Worm (Caenorhabditis elegans) whole organism, young adult: ENCODE results near the gene ugt-66.

Experiments
- B0261.1 ChIP-seq: sonication (generic microtip); optimal IDR thresholded peaks from 2 replicates; lab custom pipeline; 2016; ENCODE audit warnings: mild to moderate bottlenecking, missing genetic modification characterization, moderate library complexity, missing compliant biosample characterization
- D2030.7 ChIP-seq: fragments of 200-800 bp; sonication (Bioruptor generic); IDR thresholded peaks from 2 replicates; pipeline ENCODE4 v1.3.6; 2022; ENCODE audit warnings: missing genetic modification reagents, missing genetic modification characterization, missing compliant biosample characterization
- F10E7.11 ChIP-seq: sonication (generic microtip); optimal IDR thresholded peaks from 2 replicates; lab custom pipeline; 2017; ENCODE audit warnings: mild to moderate bottlenecking, missing genetic modification characterization, moderate library complexity, missing compliant biosample characterization
- F22D6.2 ChIP-seq: sonication (generic microtip); optimal IDR thresholded peaks from 2 replicates; lab custom pipeline; 2016; ENCODE audit warnings: mild to moderate bottlenecking, missing genetic modification characterization, missing compliant biosample characterization
- F33H1.4 ChIP-seq: fragments of 200-800 bp; sonication (Bioruptor generic); IDR thresholded peaks from 2 replicates; pipeline ENCODE4 v1.3.6; 2022; ENCODE audit warnings: missing genetic modification reagents, missing genetic modification characterization, missing compliant biosample characterization
- F57A8.1 ChIP-seq: fragments of 200-800 bp; sonication (Bioruptor generic); optimal IDR thresholded peaks from 2 replicates; lab custom pipeline; 2018; ENCODE audit warnings: mild to moderate bottlenecking, missing genetic modification characterization, moderate library complexity, missing compliant biosample characterization
- K12H6.12 ChIP-seq: fragments of 200-800 bp; sonication (Bioruptor generic); optimal IDR thresholded peaks from 2 replicates; lab custom pipeline; 2018; ENCODE audit warnings: mild to moderate bottlenecking, missing genetic modification characterization, missing compliant biosample characterization
- T26A5.8 ChIP-seq: sonication (generic microtip); optimal IDR thresholded peaks from 2 replicates; lab custom pipeline; 2016; ENCODE audit warnings: missing genetic modification characterization, missing compliant biosample characterization
- Y53F4B.3 ChIP-seq: fragments of 200-800 bp; sonication (Bioruptor generic); IDR thresholded peaks from 2 replicates; pipeline ENCODE4 v1.3.6; 2022; ENCODE audit warnings: missing genetic modification reagents, missing genetic modification characterization, missing compliant biosample characterization
- Y79H2A.3 ChIP-seq: fragments of 200-800 bp; sonication (Bioruptor generic); conservative IDR thresholded peaks from 2 replicates; pipeline ENCODE4 v1.3.6; 2022; ENCODE audit warnings: missing genetic modification reagents, missing genetic modification characterization, missing compliant biosample characterization
- Y95B8A.8 ChIP-seq: fragments of 200-800 bp; sonication (Bioruptor generic); IDR thresholded peaks from 2 replicates; pipeline ENCODE4 v1.3.6; 2022; ENCODE audit warnings: missing genetic modification reagents, missing genetic modification characterization, missing compliant biosample characterization
- ama-1 ChIP-seq, 3 experiments: fragments of 150-350 bp in 1 of 3; sonication (generic microtip) in 2 of 3; optimal IDR thresholded peaks; 2 replicates each; lab custom pipeline; 2014 to 2018; ENCODE audit warnings: missing biosample characterization in 2 of 3, missing genetic modification characterization in 2 of 3, missing genetic modification reagents in 2 of 3
- aptf-3 ChIP-seq: fragments of 200-800 bp; sonication (Bioruptor generic); IDR thresholded peaks from 2 replicates; pipeline ENCODE4 v1.3.6; 2022; ENCODE audit warnings: missing genetic modification characterization, missing compliant biosample characterization
- attf-5 ChIP-seq: fragments of 200-800 bp; sonication (Bioruptor generic); optimal IDR thresholded peaks from 2 replicates; lab custom pipeline; 2018; ENCODE audit warnings: mild to moderate bottlenecking, missing genetic modification characterization, missing compliant biosample characterization
- bed-2 ChIP-seq: fragments of 200-800 bp; sonication (Bioruptor generic); IDR thresholded peaks from 2 replicates; pipeline ENCODE4 v1.3.6; 2022; ENCODE audit warnings: missing genetic modification reagents, missing genetic modification characterization, missing compliant biosample characterization
- ccch-3 ChIP-seq: fragments of 200-800 bp; sonication (Bioruptor generic); optimal IDR thresholded peaks from 2 replicates; lab custom pipeline; 2018; ENCODE audit warnings: mild to moderate bottlenecking, missing genetic modification characterization, missing compliant biosample characterization
- ceh-100 ChIP-seq: fragments of 200-800 bp; sonication (Bioruptor generic); IDR thresholded peaks from 2 replicates; pipeline ENCODE4 v1.3.6; 2022; ENCODE audit warnings: missing genetic modification reagents, missing genetic modification characterization, missing compliant biosample characterization
- ceh-27 ChIP-seq: fragments of 200-800 bp; sonication (Bioruptor generic); optimal IDR thresholded peaks from 2 replicates; lab custom pipeline; 2018; ENCODE audit warnings: mild to moderate bottlenecking, missing genetic modification characterization, moderate library complexity, missing compliant biosample characterization
- ceh-58 ChIP-seq: fragments of 200-800 bp; sonication (Bioruptor generic); IDR thresholded peaks from 2 replicates; pipeline ENCODE4 v1.3.6; 2022; ENCODE audit warnings: missing genetic modification characterization, missing compliant biosample characterization
- dox-1 ChIP-seq: fragments of 200-800 bp; sonication (Bioruptor generic); IDR thresholded peaks from 2 replicates; pipeline ENCODE4 v1.3.6; 2022; ENCODE audit warnings: missing genetic modification reagents, missing genetic modification characterization, missing compliant biosample characterization
- dpff-1 ChIP-seq: sonication (generic microtip); optimal IDR thresholded peaks from 2 replicates; lab custom pipeline; 2017; ENCODE audit warnings: mild to moderate bottlenecking, missing genetic modification characterization, missing compliant biosample characterization
- ekl-4 ChIP-seq: fragments of 200-800 bp; sonication (Bioruptor generic); IDR thresholded peaks from 2 replicates; pipeline ENCODE4 v1.3.6; 2022; ENCODE audit warnings: missing genetic modification reagents, missing genetic modification characterization, missing compliant biosample characterization
- hlh-26 ChIP-seq: fragments of 200-800 bp; sonication (Bioruptor generic); conservative IDR thresholded peaks from 2 replicates; pipeline ENCODE4 v1.3.6; 2022; ENCODE audit warnings: missing genetic modification reagents, missing genetic modification characterization, missing compliant biosample characterization
- hmg-1.2 ChIP-seq: fragments of 200-800 bp; sonication (Bioruptor generic); IDR thresholded peaks from 2 replicates; pipeline ENCODE4 v1.3.6; 2022; ENCODE audit warnings: missing genetic modification reagents, missing genetic modification characterization, missing compliant biosample characterization
- let-526 ChIP-seq: fragments of 200-800 bp; sonication (Bioruptor generic); IDR thresholded peaks from 2 replicates; pipeline ENCODE4 v1.3.6; 2022; ENCODE audit warnings: missing genetic modification reagents, missing genetic modification characterization, missing compliant biosample characterization
- lin-40 ChIP-seq: sonication (generic microtip); optimal IDR thresholded peaks from 2 replicates; lab custom pipeline; 2016; ENCODE audit warnings: missing genetic modification characterization, mild to moderate bottlenecking, missing compliant biosample characterization, missing genotype, missing genetic modification reagents
- lsl-1 ChIP-seq: fragments of 200-800 bp; sonication (Bioruptor generic); optimal IDR thresholded peaks from 2 replicates; lab custom pipeline; 2018; ENCODE audit warnings: mild to moderate bottlenecking, missing genetic modification characterization, moderate library complexity, missing compliant biosample characterization
- mcd-1 ChIP-seq: fragments of 200-800 bp; sonication (Bioruptor generic); IDR thresholded peaks from 2 replicates; pipeline ENCODE4 v1.3.6; 2022; ENCODE audit warnings: missing genetic modification reagents, missing genetic modification characterization, missing compliant biosample characterization
- mes-4 ChIP-seq: sonication (generic microtip); optimal IDR thresholded peaks from 2 replicates; lab custom pipeline; 2016; ENCODE audit warnings: missing genotype, missing genetic modification characterization, missing compliant biosample characterization
- nhr-120 ChIP-seq: fragments of 200-800 bp; sonication (Bioruptor generic); IDR thresholded peaks from 2 replicates; pipeline ENCODE4 v1.3.6; 2022; ENCODE audit warnings: missing genetic modification characterization, missing compliant biosample characterization
- nhr-27 ChIP-seq: fragments of 200-800 bp; sonication (Bioruptor generic); optimal IDR thresholded peaks from 2 replicates; lab custom pipeline; 2018; ENCODE audit warnings: mild to moderate bottlenecking, missing genetic modification characterization, moderate library complexity, missing compliant biosample characterization
- pha-4 ChIP-seq: fragments of 150-350 bp; sonication (generic microtip); optimal IDR thresholded peaks from 2 replicates; lab custom pipeline; 2014; ENCODE audit warnings: missing biosample characterization, missing genetic modification reagents, missing genetic modification characterization
- rcor-1 ChIP-seq: fragments of 200-800 bp; sonication (Bioruptor generic); IDR thresholded peaks from 2 replicates; pipeline ENCODE4 v1.3.6; 2022; ENCODE audit warnings: missing genetic modification reagents, missing genetic modification characterization, missing compliant biosample characterization
- repo-1 ChIP-seq: sonication (generic microtip); optimal IDR thresholded peaks from 2 replicates; lab custom pipeline; 2017; ENCODE audit warnings: mild to moderate bottlenecking, missing genetic modification characterization, missing compliant biosample characterization
- sea-2 ChIP-seq: fragments of 200-800 bp; sonication (Bioruptor generic); IDR thresholded peaks from 2 replicates; pipeline ENCODE4 v1.3.6; 2022; ENCODE audit warnings: missing genetic modification characterization, missing compliant biosample characterization
- snpc-1.1 ChIP-seq: sonication (generic microtip); optimal IDR thresholded peaks from 2 replicates; lab custom pipeline; 2017; ENCODE audit warnings: missing genetic modification characterization, mild to moderate bottlenecking, missing compliant biosample characterization, antibody characterized with exemption, moderate library complexity, missing genotype, missing genetic modification reagents; ENCODE audit not compliant: insufficient read depth
- sptf-2 ChIP-seq: fragments of 200-800 bp; sonication (Bioruptor generic); optimal IDR thresholded peaks from 2 replicates; lab custom pipeline; 2018; ENCODE audit warnings: mild to moderate bottlenecking, missing genetic modification characterization, missing compliant biosample characterization
- zfh-2 ChIP-seq: fragments of 200-800 bp; sonication (Bioruptor generic); conservative IDR thresholded peaks from 2 replicates; pipeline ENCODE4 v1.3.6; 2022; ENCODE audit warnings: missing genetic modification reagents, missing genetic modification characterization, missing compliant biosample characterization

The ugt-66 gene

DNA sequence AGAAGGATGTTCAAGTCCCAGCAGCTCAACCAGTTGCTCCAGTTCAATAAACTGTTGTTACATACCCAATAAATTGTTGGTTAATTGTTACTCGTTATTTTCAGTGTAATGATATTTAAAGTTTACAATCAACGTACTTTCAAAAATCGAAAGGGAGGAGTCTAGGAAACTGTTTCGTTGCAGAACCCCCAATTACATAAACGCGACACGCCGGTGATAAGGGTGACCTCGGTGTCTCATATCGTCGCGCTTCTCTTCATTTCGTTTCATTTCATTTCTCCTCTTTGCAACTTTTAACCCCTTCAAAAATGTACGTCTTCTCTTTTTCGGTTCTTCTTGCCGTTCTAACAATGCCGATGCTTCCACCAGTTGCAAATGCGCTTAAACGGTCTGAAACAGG is 13.5 kb upstream of the ugt-66 start, which contains the start of gene C23G10.2 (continued):
- TF ChIP-seq dox-1 (peak; percentile 31; the same call in 1 of the 2 replicates), dpff-1 (tag; lab: Kevin White, UChicago) (no peak), ccch-3 (no peak), repo-1 (tag; lab: Kevin White, UChicago) (peak; percentile 16), ceh-58 (GFP tag; lab: Robert Waterston, UW) (no peak), hmg-1.2 (GFP tag; lab: Robert Waterston, UW) (peak; percentile 30; the same call in 1 of the 2 replicates), hlh-26 (GFP tag; lab: Robert Waterston, UW) (no peak), ceh-27 (GFP tag; lab: Kevin White, UChicago) (no peak), F57A8.1 (no peak), F10E7.11 (tag; lab: Kevin White, UChicago) (no peak), B0261.1 (tag; lab: Kevin White, UChicago) (no peak), nhr-27 (no peak), Y79H2A.3 (GFP tag; lab: Robert Waterston, UW) (no peak), F22D6.2 (tag; lab: Kevin White, UChicago) (no peak), lsl-1 (GFP tag; lab: Kevin White, UChicago) (peak; percentile 1), D2030.7 (GFP tag; lab: Robert Waterston, UW) (no peak; the same call in 1 of the 2 replicates), T26A5.8 (no peak), Y53F4B.3 (GFP tag; lab: Robert Waterston, UW) (no peak), ekl-4 (GFP tag; lab: Robert Waterston, UW) (peak; percentile 70; the same call in 1 of the 2 replicates), Y95B8A.8 (GFP tag; lab: Robert Waterston, UW) (0 out of 2 replicates have a peak, but pooled peaks have one; percentile 31), sea-2 (GFP tag; lab: Robert Waterston, UW) (no peak), aptf-3 (no peak), K12H6.12 (tag; lab: Kevin White, UChicago) (no peak), ceh-100 (peak; percentile 27; the same call in 1 of the 2 replicates), pha-4 (no peak), snpc-1.1 (tag; lab: Kevin White, UChicago) (peak; percentile 65), sptf-2 (GFP tag; lab: Kevin White, UChicago) (no peak), mcd-1 (no peak), lin-40 (tag; lab: Kevin White, UChicago) (no peak), bed-2 (no peak), nhr-120 (GFP tag; lab: Robert Waterston, UW) (no peak), rcor-1 (peak; percentile 62), ama-1 (optimal IDR thresholded peaks at IDR 0.05; lab: Kevin White, UChicago) (no peak), ama-1 (GFP tag; optimal IDR thresholded peaks at IDR 0.05; lab: Kevin White, UChicago) (peak in 1 of 2 experiments; percentile 75), let-526 (no peak), mes-4 (tag; lab: Kevin White, UChicago) (no peak), F33H1.4 (GFP tag; lab: Robert Waterston, UW) (peak; percentile 32), attf-5 (GFP tag; lab: Kevin White, UChicago) (no peak), zfh-2 (GFP tag; lab: Robert Waterston, UW) (0 out of 2 replicates have a peak, but pooled peaks have one; percentile 7)
- TF ChIP-seq, all 124 proteins: peak for 34

DNA sequence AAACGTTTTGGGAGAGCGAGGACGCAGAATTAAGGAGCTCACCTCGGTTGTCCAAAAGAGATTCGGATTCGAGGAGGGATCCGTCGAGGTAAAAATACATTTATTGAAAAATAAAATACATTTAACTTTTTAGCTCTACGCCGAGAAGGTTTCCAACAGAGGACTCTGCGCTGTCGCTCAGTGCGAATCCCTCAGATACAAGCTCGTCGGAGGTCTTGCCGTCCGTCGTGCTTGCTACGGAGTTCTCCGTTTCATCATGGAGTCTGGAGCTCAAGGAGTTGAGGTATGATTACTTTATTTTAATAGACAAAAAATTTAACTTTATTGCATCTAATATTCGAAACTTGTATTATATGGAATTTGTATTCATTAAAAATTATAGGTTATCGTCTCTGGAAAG is 12.7 kb upstream of the ugt-66 start:
- 0 out of 2 replicates have a peak, but pooled peaks have one; percentile 57 for TF ChIP-seq ceh-58 (GFP tag; lab: Robert Waterston, UW)
- TF ChIP-seq F33H1.4 (GFP tag; lab: Robert Waterston, UW): peak; percentile 26; the same call in 1 of the 2 replicates
- no peak for TF ChIP-seq nhr-27
- TF ChIP-seq K12H6.12 (tag; lab: Kevin White, UChicago): no peak
- TF ChIP-seq dox-1: peak; percentile 56; the same call in 1 of the 2 replicates
- peak; percentile 49 for TF ChIP-seq zfh-2 (GFP tag; lab: Robert Waterston, UW)
- no peak for TF ChIP-seq ekl-4 (GFP tag; lab: Robert Waterston, UW)
- peak; percentile 18; the same call in 1 of the 2 replicates for TF ChIP-seq D2030.7 (GFP tag; lab: Robert Waterston, UW)
